Fruit fly (Drosophila melanogaster): ENCODE measurements around the gene Sema1a.

Sema1a gene

DNA sequence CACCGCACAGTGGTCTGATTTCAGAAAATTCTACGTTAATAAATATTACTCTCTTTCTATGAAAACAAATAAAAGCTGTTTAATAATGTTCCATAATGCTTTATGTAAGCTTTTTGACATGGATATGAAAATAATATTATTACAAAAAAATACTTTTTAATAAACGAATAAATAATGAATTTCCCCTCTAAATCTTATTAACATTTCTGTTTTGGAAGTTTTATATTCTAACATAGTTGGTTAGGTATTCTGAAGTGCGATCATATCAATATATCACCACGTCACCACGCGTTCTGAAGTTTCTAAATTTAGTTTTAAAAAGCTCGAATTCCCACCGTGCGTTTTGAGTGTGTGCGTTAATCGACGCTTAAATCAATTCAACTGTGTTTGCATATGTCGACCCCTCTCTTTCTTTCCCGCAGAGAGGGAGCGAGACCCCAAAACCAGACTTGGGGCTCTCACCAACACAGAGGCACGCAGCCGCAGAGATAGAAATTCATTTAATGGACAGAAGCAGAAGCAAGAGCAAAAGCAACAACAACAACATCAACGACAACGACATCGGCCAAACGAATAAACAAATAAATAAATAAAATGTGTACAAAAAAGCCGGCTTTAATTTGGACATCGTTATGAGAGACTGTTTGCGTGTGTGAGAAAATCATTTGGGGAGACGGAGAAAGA lies 149.5 kb downstream of the Sema1a start (continued):
- TF ChIP-seq fd64A (GFP tag; optimal IDR thresholded peaks at IDR 0.05) (peak; percentile 57), chm (GFP tag; IDR thresholded peaks at IDR 0.05) (peak; percentile 73), CG7786 (GFP tag; optimal IDR thresholded peaks at IDR 0.05) (peak; percentile 26), CG16813 (GFP tag; IDR thresholded peaks at IDR 0.05; ENCODE audit: partially characterized antibody) (no peak), Ssrp (tag; optimal IDR thresholded peaks at IDR 0.05) (peak; percentile 90), ase (GFP tag; IDR thresholded peaks at IDR 0.05) (peak; percentile 45; the same call in 1 of the 3 replicates), az2 (GFP tag; optimal IDR thresholded peaks at IDR 0.05) (peak; percentile 84), HLHmδ (GFP tag; optimal IDR thresholded peaks at IDR 0.05) (peak; percentile 23), CG3726 (GFP tag; IDR thresholded peaks at IDR 0.05) (0 out of 3 replicates have a peak, but pooled peaks have one; percentile 43), CG10543 (GFP tag; optimal IDR thresholded peaks at IDR 0.05) (peak; percentile 92), sc (optimal IDR thresholded peaks at IDR 0.05) (no peak), sc (GFP tag; optimal IDR thresholded peaks at IDR 0.05) (peak; percentile 84), zfh1 (GFP tag; IDR thresholded peaks at IDR 0.05) (peak; percentile 60), lola (GFP tag; optimal IDR thresholded peaks at IDR 0.05) (peak in 1 of 3 experiments; percentile 94), Ets65A (GFP tag) (peak; percentile 66), CG1647 (GFP tag; optimal IDR thresholded peaks at IDR 0.05) (peak; percentile 44), CG15073 (GFP tag; optimal IDR thresholded peaks at IDR 0.05) (peak; percentile 3), stwl (tag; optimal IDR thresholded peaks at IDR 0.05) (no peak), Chrac-16 (GFP tag; optimal IDR thresholded peaks at IDR 0.05) (peak; percentile 74), ERR (GFP tag; optimal IDR thresholded peaks at IDR 0.05) (peak; percentile 14), CG4282 (GFP tag; optimal IDR thresholded peaks at IDR 0.05) (no peak), CG3281 (GFP tag; optimal IDR thresholded peaks at IDR 0.05) (peak; percentile 89), CG43689 (GFP tag; IDR thresholded peaks at IDR 0.05) (peak; percentile 43; the same call in 1 of the 2 replicates), fd3F (GFP tag; optimal IDR thresholded peaks at IDR 0.05) (peak; percentile 74), Trl (optimal IDR thresholded peaks at IDR 0.05) (peak; percentile 54 to 75), Trl (GFP tag; optimal IDR thresholded peaks at IDR 0.05) (peak; percentile 31), exex (tag; optimal IDR thresholded peaks at IDR 0.05) (peak; percentile 68), onecut (GFP tag; IDR thresholded peaks at IDR 0.05) (peak; percentile 68), br (optimal IDR thresholded peaks at IDR 0.05) (no peak), ro (GFP tag; IDR thresholded peaks at IDR 0.05) (peak; percentile 38), YL-1 (GFP tag; optimal IDR thresholded peaks at IDR 0.05) (peak; percentile 57), unc-4 (GFP tag; IDR thresholded peaks at IDR 0.05; ENCODE audit: partially characterized antibody) (no peak), bsh (GFP tag; optimal IDR thresholded peaks at IDR 0.05) (peak; percentile 88), CG4820 (GFP tag; optimal IDR thresholded peaks at IDR 0.05) (peak; percentile 78), CG12391 (tag; optimal IDR thresholded peaks at IDR 0.05) (peak; percentile 93), CG11696 (GFP tag; IDR thresholded peaks at IDR 0.05) (peak; percentile 55), CG11093 (GFP tag; IDR thresholded peaks at IDR 0.05) (0 out of 3 replicates have a peak, but pooled peaks have one; percentile 28), pum (GFP tag; optimal IDR thresholded peaks at IDR 0.05) (peak; percentile 24), vnd (GFP tag; IDR thresholded peaks at IDR 0.05; ENCODE audit: partially characterized antibody) (no peak), CG13296 (GFP tag; optimal IDR thresholded peaks at IDR 0.05) (peak; percentile 91), z (GFP tag; IDR thresholded peaks at IDR 0.05) (0 out of 3 replicates have a peak, but pooled peaks have one; percentile 49), inv (GFP tag; IDR thresholded peaks at IDR 0.05; ENCODE audit: partially characterized antibody) (no peak), CG16779 (GFP tag; IDR thresholded peaks at IDR 0.05) (no peak), Doc2 (GFP tag; IDR thresholded peaks at IDR 0.05) (0 out of 2 replicates have a peak, but pooled peaks have one; percentile 20), ara (GFP tag; IDR thresholded peaks at IDR 0.05) (peak; percentile 46; the same call in 1 of the 2 replicates), CG12942 (GFP tag; optimal IDR thresholded peaks at IDR 0.05) (peak; percentile 73), CG12071 (GFP tag; optimal IDR thresholded peaks at IDR 0.05) (peak; percentile 18), ATbp (GFP tag; optimal IDR thresholded peaks at IDR 0.05) (peak; percentile 78), Hey (tag; optimal IDR thresholded peaks at IDR 0.05) (no peak)

All from whole organism, embryonic.